Worm (Caenorhabditis elegans) whole organism, late embryonic: Measurements from ENCODE around the gene cpna-2.

Experiments used
- K02D7.2 ChIP-seq: sonication (generic microtip); optimal IDR thresholded peaks from 2 replicates; lab custom pipeline; 2017; ENCODE audit warnings: mild to moderate bottlenecking, missing genetic modification characterization, missing compliant biosample characterization
- ahr-1 ChIP-seq: sonication (generic microtip); optimal IDR thresholded peaks from 2 replicates; lab custom pipeline; 2016; ENCODE audit warnings: missing genetic modification characterization, missing compliant biosample characterization
- ama-1 ChIP-seq: fragments of 150-350 bp; optimal IDR thresholded peaks from 2 replicates; lab custom pipeline; 2014
- ceh-18 ChIP-seq: sonication (generic microtip); optimal IDR thresholded peaks from 2 replicates; lab custom pipeline; 2016; ENCODE audit warnings: missing genetic modification characterization, missing compliant biosample characterization
- ceh-19 ChIP-seq: fragments of 200-800 bp; sonication (Bioruptor generic); optimal IDR thresholded peaks from 2 replicates; lab custom pipeline; 2018; ENCODE audit warnings: mild to moderate bottlenecking, missing genetic modification characterization, missing compliant biosample characterization
- ceh-2 ChIP-seq: sonication (generic microtip); optimal IDR thresholded peaks from 2 replicates; lab custom pipeline; 2016; ENCODE audit warnings: missing genotype, missing genetic modification characterization, missing compliant biosample characterization
- ceh-30 ChIP-seq: fragments of 150-350 bp; optimal IDR thresholded peaks from 2 replicates; lab custom pipeline; 2014; ENCODE audit warnings: missing biosample characterization, missing genetic modification characterization
- ceh-45 ChIP-seq: fragments of 200-800 bp; sonication (Bioruptor generic); IDR thresholded peaks from 2 replicates; pipeline ENCODE4 v1.3.6; 2022; ENCODE audit warnings: missing genetic modification reagents, missing genetic modification characterization, missing compliant biosample characterization
- ceh-6 ChIP-seq: fragments of 200-800 bp; sonication (Bioruptor generic); optimal IDR thresholded peaks from 2 replicates; lab custom pipeline; 2018; ENCODE audit warnings: mild to moderate bottlenecking, missing genetic modification characterization, missing compliant biosample characterization
- hlh-13 ChIP-seq: fragments of 200-800 bp; sonication (Bioruptor generic); optimal IDR thresholded peaks from 2 replicates; lab custom pipeline; 2018; ENCODE audit warnings: mild to moderate bottlenecking, missing genetic modification characterization, missing compliant biosample characterization
- hlh-15 ChIP-seq: sonication (generic microtip); optimal IDR thresholded peaks from 2 replicates; lab custom pipeline; 2016; ENCODE audit warnings: missing genetic modification characterization, missing compliant biosample characterization
- hlh-30 ChIP-seq: sonication (generic microtip); optimal IDR thresholded peaks from 2 replicates; lab custom pipeline; 2017; ENCODE audit warnings: antibody characterized with exemption, missing genetic modification characterization, missing compliant biosample characterization; ENCODE audit not compliant: insufficient read depth
- lin-11 ChIP-seq: fragments of 200-800 bp; sonication (Bioruptor generic); optimal IDR thresholded peaks from 2 replicates; lab custom pipeline; 2018; ENCODE audit warnings: mild to moderate bottlenecking, missing genetic modification characterization, missing compliant biosample characterization
- madf-2 ChIP-seq: sonication (generic microtip); optimal IDR thresholded peaks from 2 replicates; lab custom pipeline; 2017; ENCODE audit warnings: missing genetic modification characterization, missing compliant biosample characterization
- nhr-11 ChIP-seq: fragments of 150-350 bp; optimal IDR thresholded peaks from 2 replicates; lab custom pipeline; 2014; ENCODE audit warnings: missing biosample characterization, missing genetic modification characterization
- nhr-232 ChIP-seq: sonication (generic microtip); optimal IDR thresholded peaks from 2 replicates; lab custom pipeline; 2016; ENCODE audit warnings: missing genetic modification characterization, missing compliant biosample characterization
- odd-2 ChIP-seq: sonication (generic microtip); optimal IDR thresholded peaks from 2 replicates; lab custom pipeline; 2017; ENCODE audit warnings: antibody characterized with exemption, mild to moderate bottlenecking, missing genetic modification characterization, missing compliant biosample characterization
- pag-3 ChIP-seq: sonication (generic microtip); optimal IDR thresholded peaks from 2 replicates; lab custom pipeline; 2016; ENCODE audit warnings: missing compliant biosample characterization, missing genetic modification characterization, borderline replicate concordance
- pha-4 ChIP-seq: fragments of 150-350 bp; optimal IDR thresholded peaks from 2 replicates; lab custom pipeline; 2018; ENCODE audit warnings: missing biosample characterization, missing genetic modification reagents, missing genetic modification characterization
- ref-2 ChIP-seq: sonication (generic microtip); optimal IDR thresholded peaks from 2 replicates; lab custom pipeline; 2016; ENCODE audit warnings: missing genetic modification characterization, missing compliant biosample characterization
- rnt-1 ChIP-seq: sonication (generic microtip); optimal IDR thresholded peaks from 2 replicates; lab custom pipeline; 2016; ENCODE audit warnings: missing genetic modification characterization, missing compliant biosample characterization
- sox-2 ChIP-seq: fragments of 200-800 bp; sonication (Bioruptor generic); IDR thresholded peaks from 2 replicates; pipeline ENCODE4 v1.3.6; 2022; ENCODE audit warnings: missing genetic modification reagents, missing genetic modification characterization, missing compliant biosample characterization
- sox-4 ChIP-seq: sonication (generic microtip); optimal IDR thresholded peaks from 2 replicates; lab custom pipeline; 2017; ENCODE audit warnings: mild to moderate bottlenecking, missing genetic modification characterization, inconsistent platforms, missing compliant biosample characterization
- syd-9 ChIP-seq: sonication (generic microtip); optimal IDR thresholded peaks from 2 replicates; lab custom pipeline; 2016; ENCODE audit warnings: mild to moderate bottlenecking, missing genetic modification characterization, moderate library complexity, missing compliant biosample characterization
- tbx-7 ChIP-seq: sonication (generic microtip); optimal IDR thresholded peaks from 2 replicates; lab custom pipeline; 2016; ENCODE audit warnings: missing genotype, missing genetic modification characterization, missing compliant biosample characterization
- ttx-3 ChIP-seq: sonication (generic microtip); optimal IDR thresholded peaks from 2 replicates; lab custom pipeline; 2016; ENCODE audit warnings: missing genetic modification reagents, missing genetic modification characterization, missing compliant biosample characterization
- unc-3 ChIP-seq, 2 experiments: fragments of 200-800 bp in 1 of 2; sonication (Bioruptor generic) in 1 of 2; sonication (generic microtip) in 1 of 2; conservative IDR thresholded peaks in 1 of 2; optimal IDR thresholded peaks in 1 of 2; 2 replicates each; pipeline versions ENCODE4 v1.3.6 to Lab custom; 2016 to 2022; ENCODE audit warnings: missing compliant biosample characterization in 2 of 2, missing genetic modification characterization in 2 of 2, missing genetic modification reagents in 1 of 2
- unc-42 ChIP-seq: sonication (generic microtip); optimal IDR thresholded peaks from 2 replicates; lab custom pipeline; 2016; ENCODE audit warnings: missing genotype, missing genetic modification characterization, missing compliant biosample characterization
- unc-55 ChIP-seq: sonication (generic microtip); optimal IDR thresholded peaks from 2 replicates; lab custom pipeline; 2017; ENCODE audit warnings: missing biosample characterization, missing genetic modification reagents, missing genetic modification characterization

Gene cpna-2

DNA sequence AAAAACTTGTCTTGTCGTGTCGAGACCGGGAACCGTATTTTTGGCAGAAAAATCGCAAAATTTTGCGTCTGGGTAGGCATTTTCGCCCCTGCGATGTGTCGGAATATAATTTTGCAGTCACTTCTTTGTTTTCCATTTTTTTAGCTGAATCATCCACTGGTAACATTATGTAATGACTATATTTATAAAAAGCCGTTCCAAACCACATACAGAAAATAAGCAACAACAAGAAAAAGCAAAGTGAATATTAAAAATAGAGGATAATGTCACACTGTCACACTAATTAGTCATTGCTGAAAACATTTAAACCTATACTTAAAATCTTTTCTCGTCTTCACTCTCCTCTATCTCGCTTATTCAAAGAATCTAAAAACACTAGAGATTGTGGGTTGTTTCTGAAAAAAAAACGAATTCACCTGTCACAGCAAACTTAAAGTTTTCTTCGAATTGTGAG is 15.4 kb upstream of the cpna-2 start, which contains the start of gene sre-1:
Gene sre-1 (plus strand): TSS at position 404 of the 454 bp plus-strand sequence.
- TF ChIP-seq lin-11 = no peak
- TF ChIP-seq ceh-6 (GFP tag; lab: Kevin White, UChicago) = no peak
- TF ChIP-seq hlh-15 = no peak
- no peak for TF ChIP-seq unc-55 (GFP tag; lab: Kevin White, UChicago)
- no peak for TF ChIP-seq pag-3 (tag; lab: Kevin White, UChicago)
- no peak for TF ChIP-seq ceh-2 (tag; lab: Kevin White, UChicago)
- TF ChIP-seq sox-2 (GFP tag; lab: Robert Waterston, UW) = no peak

DNA sequence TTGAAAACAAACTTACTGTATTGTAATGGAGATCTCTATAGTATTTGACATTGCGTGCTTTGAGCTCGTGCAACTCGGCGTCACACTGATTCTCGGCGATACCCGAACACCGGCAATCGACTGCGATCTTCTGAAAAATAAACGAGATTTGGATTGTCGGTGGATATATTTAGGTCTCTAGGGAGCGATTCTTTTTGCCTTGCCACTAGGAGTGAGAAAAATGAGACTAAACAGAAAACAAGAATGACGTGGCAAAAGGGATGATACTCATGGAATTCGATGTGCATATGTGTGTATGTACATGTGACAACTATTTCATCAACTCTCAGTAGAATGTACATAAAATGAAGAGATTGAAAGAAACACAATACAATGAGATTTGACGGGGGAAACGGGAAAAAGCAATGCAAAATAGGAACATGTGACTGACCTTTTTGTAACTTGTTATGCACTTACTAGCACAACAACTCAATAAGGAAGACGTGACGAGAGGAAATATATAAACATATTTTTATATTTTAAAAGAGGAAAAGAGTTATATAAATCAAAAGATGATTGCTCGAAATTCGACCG is 10.0 kb upstream of the cpna-2 start:
- TF ChIP-seq ahr-1 = no peak
- TF ChIP-seq unc-42 = peak; percentile 81

- TF ChIP-seq ama-1 (lab: Kevin White, UChicago) = no peak
- no peak for TF ChIP-seq sox-4 (tag; lab: Kevin White, UChicago)
- peak; percentile 81 for TF ChIP-seq unc-42
- TF ChIP-seq, all 69 proteins: peak for 1
These were observed 8.6 kb upstream of the cpna-2 start for ce11 chrII:7716112-7716511.

ce11 chrII:7718491-7718890 is 6.2 kb upstream of the cpna-2 start, which contains the start of gene cpna-5:
cpna-5 (minus strand) TSS chrII:7718591.
- no peak for TF ChIP-seq lin-11
- no peak for TF ChIP-seq madf-2 (tag; lab: Kevin White, UChicago)
- no peak for TF ChIP-seq odd-2 (tag; lab: Kevin White, UChicago)
- no peak for TF ChIP-seq ref-2 (tag; lab: Kevin White, UChicago)
- no peak for TF ChIP-seq K02D7.2 (tag; lab: Kevin White, UChicago)
- no peak for TF ChIP-seq syd-9
- no peak for TF ChIP-seq sox-2 (GFP tag; lab: Robert Waterston, UW)
- no peak for TF ChIP-seq ceh-19
- no peak for TF ChIP-seq ceh-45 (GFP tag; lab: Robert Waterston, UW)
- TF ChIP-seq ceh-30 (tag; lab: Kevin White, UChicago) = no peak
- TF ChIP-seq pag-3 (tag; lab: Kevin White, UChicago) = no peak
- TF ChIP-seq, all 69 proteins: peak for 0

DNA sequence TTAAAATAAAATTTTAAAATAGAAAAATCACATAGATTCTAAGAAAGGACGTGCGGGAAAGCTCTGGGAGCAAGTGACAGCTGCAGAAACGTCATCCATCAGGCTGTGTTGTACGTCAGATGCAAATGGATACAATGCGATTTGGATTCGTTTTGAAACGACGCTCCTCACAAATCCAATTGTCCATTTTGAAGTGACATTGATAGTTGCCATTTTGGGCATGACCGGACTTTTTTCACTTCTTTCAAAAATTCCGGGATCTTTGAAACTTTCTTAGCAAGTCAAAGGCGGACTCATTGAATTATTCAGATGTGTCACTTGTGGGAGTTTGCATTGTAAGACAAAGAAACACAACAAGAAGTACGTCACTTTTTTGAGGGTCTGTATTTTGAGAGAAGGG is 5.7 kb upstream of the cpna-2 start:
- peak; percentile 18 for TF ChIP-seq unc-55 (GFP tag; lab: Kevin White, UChicago)
- TF ChIP-seq unc-42 = peak; percentile 73
- no peak for TF ChIP-seq nhr-11

- TF ChIP-seq unc-55 (GFP tag; lab: Kevin White, UChicago) (peak; percentile 39), hlh-30 (tag; lab: Kevin White, UChicago) (peak; percentile 42), unc-3 (GFP tag; conservative IDR thresholded peaks at IDR 0.05; lab: Robert Waterston, UW) (no peak), unc-3 (tag; optimal IDR thresholded peaks at IDR 0.05; lab: Kevin White, UChicago) (no peak)
These were observed 4.2 kb upstream of the cpna-2 start for ce11 chrII:7720479-7720878.

DNA sequence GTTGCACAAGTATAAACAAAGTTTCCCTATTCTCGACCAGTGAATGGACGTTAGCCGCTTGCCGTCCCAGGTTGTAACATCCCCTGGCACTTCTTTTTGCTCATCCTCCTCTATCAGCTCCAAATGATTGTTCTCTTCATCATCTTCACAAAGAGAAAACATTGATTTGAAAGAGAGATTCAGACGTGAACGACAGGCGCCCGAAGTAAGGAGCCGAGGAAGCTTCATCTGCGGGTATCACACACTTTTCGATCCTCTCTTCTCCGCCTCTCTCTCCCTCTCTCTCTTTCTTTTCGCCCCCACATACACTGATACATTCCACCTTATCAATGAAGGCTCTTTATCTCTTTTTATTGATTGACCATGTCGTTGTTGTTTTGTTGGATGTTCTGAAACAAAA is 1.9 kb upstream of the cpna-2 start:
- TF ChIP-seq ahr-1 = no peak
- peak; percentile 61 for TF ChIP-seq rnt-1 (tag; lab: Kevin White, UChicago)
- no peak for TF ChIP-seq ttx-3 (tag; lab: Kevin White, UChicago)
- peak; percentile 53 for TF ChIP-seq unc-55 (GFP tag; lab: Kevin White, UChicago)
- peak; percentile 62 for TF ChIP-seq ceh-18
- TF ChIP-seq tbx-7 (tag; lab: Kevin White, UChicago) = no peak

DNA sequence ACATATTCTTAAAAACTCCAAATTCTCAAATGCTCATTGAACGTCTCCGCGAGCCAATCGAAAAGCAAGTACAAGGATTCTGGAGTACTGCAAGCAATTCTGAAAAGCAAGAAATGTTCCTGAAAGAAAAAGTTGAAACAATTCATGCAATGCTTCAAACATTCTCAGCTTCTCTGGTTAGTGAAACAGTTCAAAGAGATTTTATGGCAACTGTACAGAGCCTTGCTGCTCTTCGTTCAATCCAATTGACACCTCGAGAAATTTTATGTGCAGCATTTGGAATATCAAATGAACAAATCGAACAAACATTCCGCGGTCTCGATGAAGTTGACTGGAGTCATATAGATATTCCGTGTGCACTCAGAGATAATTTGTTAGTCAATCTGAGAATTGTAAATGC is 12.0 kb downstream of the cpna-2 start:
- TF ChIP-seq pha-4 (tag; lab: Kevin White, UChicago) = no peak
- TF ChIP-seq hlh-13 (GFP tag; lab: Kevin White, UChicago) = no peak
- TF ChIP-seq nhr-232 (tag; lab: Kevin White, UChicago) = no peak
